Worm (Caenorhabditis elegans) whole organism, early embryonic: ENCODE results near the gene fbxa-64.

Source experiments
- ama-1 ChIP-seq: fragments of 150-350 bp; optimal IDR thresholded peaks from 2 replicates; lab custom pipeline; 2014
- hmg-4 ChIP-seq: fragments of 200-800 bp; sonication (Bioruptor generic); optimal IDR thresholded peaks from 2 replicates; lab custom pipeline; 2018; ENCODE audit warnings: mild to moderate bottlenecking, missing genetic modification characterization, missing compliant biosample characterization

DNA sequence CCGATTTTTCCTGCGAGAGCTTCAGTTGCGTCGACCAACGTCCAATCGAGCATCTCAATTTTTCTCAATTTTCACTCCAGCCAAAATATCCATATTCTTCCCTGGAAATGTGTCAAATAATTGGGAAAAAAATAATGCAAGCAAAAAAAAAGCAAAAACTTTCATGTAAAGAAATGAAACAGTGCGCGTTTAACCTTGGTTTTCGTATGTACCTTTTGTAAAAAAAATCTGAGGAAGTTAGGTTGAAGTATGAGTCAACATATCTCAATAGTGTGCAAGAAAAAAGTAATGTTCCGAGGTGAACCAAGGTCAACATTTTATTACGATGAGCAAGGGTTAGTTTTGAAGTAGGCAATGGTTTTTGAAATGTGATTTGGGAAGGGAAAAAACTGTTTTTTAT lies 27.8 kb downstream of the fbxa-64 start, which contains the start of gene T28A11.13:
- no peak for TF ChIP-seq ama-1
- no peak for TF ChIP-seq hmg-4 (GFP tag; lab: Kevin White, UChicago)
